Fruit fly (Drosophila melanogaster): Measurements from ENCODE around the gene CG42592.

- TF ChIP-seq kay (GFP tag; ENCODE audit: borderline replicate concordance) (no peak), ovo (GFP tag; optimal IDR thresholded peaks at IDR 0.05) (no peak), CG14711 (tag; optimal IDR thresholded peaks at IDR 0.05) (no peak), tj (GFP tag; optimal IDR thresholded peaks at IDR 0.05) (no peak), Crg-1 (GFP tag; optimal IDR thresholded peaks at IDR 0.05) (no peak), CG33017 (tag; optimal IDR thresholded peaks at IDR 0.05) (no peak), bab1 (GFP tag; optimal IDR thresholded peaks at IDR 0.05) (no peak), cic (GFP tag; optimal IDR thresholded peaks at IDR 0.05) (no peak), Clk (GFP tag; optimal IDR thresholded peaks at IDR 0.05) (no peak), CG12768 (GFP tag; optimal IDR thresholded peaks at IDR 0.05) (no peak), CG1620 (GFP tag; optimal IDR thresholded peaks at IDR 0.05) (no peak)
These were observed 30.6 kb upstream of the CG42592 start for dm6 chr3R:29866706-29867105.

Data from whole organism, adult.